Fruit fly (Drosophila melanogaster): ENCODE data around the gene nst.

The nst gene

DNA sequence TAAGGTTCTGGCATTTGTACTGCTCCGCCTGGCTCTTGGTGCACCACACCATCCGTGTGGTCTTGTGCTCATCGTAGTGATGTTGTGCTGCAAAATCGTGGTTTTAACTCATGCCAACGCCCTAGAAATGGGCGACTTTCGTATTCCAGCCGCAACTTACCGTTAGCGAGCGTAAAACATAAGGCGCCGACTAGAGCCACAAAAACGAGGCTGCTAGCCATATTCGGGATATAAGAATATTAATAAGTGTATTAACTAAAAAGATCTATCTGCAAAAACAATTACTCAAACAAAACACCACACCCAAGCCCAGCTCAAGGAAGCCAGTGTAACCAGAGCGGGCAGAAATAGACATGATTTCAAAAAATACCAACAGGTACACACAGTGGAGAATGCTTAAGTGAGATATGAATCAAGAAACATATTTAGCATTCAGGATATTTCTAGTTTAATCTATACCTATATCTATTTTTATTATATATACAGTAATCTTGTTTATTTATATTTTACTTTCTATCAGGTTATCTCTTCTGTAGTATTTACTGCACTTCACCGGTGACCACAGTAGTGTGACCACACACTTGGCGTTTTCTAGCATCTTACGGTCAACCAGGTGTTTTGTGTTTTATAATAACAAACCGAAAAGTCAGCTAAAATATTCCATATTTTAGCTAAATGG lies 3.6 kb upstream of the nst start, which contains the start of the genes Tsf2 and CG34242:
Gene Tsf2 (minus strand): TSS at position 333 of the 679 bp plus-strand sequence.
Gene CG34242 (plus strand): TSS at position 605 of the 679 bp plus-strand sequence.
- no peak for TF ChIP-seq Crg-1 (GFP tag; optimal IDR thresholded peaks at IDR 0.05)
- no peak for TF ChIP-seq kay (GFP tag; ENCODE audit: borderline replicate concordance)
- TF ChIP-seq ovo (GFP tag; optimal IDR thresholded peaks at IDR 0.05), result no peak
- peak; percentile 64 for TF ChIP-seq bab1 (GFP tag; optimal IDR thresholded peaks at IDR 0.05)
- TF ChIP-seq Mnt (GFP tag; optimal IDR thresholded peaks at IDR 0.05), result no peak
- TF ChIP-seq CG12768 (GFP tag; optimal IDR thresholded peaks at IDR 0.05), result peak; percentile 61
- peak; percentile 35 for TF ChIP-seq tj (GFP tag; optimal IDR thresholded peaks at IDR 0.05)
- TF ChIP-seq CG5204 (GFP tag; optimal IDR thresholded peaks at IDR 0.05), result no peak
- peak; percentile 91 for TF ChIP-seq CG14711 (tag; optimal IDR thresholded peaks at IDR 0.05)
- no peak for TF ChIP-seq CG1620 (GFP tag; optimal IDR thresholded peaks at IDR 0.05)
- TF ChIP-seq CG33017 (tag; optimal IDR thresholded peaks at IDR 0.05), result peak; percentile 75
- TF ChIP-seq Hr96 (GFP tag; optimal IDR thresholded peaks at IDR 0.05), result no peak
- peak; percentile 87 for TF ChIP-seq CG7101 (tag; optimal IDR thresholded peaks at IDR 0.05)
- TF ChIP-seq cnc (optimal IDR thresholded peaks at IDR 0.05), result no peak
- TF ChIP-seq CG7045 (GFP tag; optimal IDR thresholded peaks at IDR 0.05), result no peak
- TF ChIP-seq pad (GFP tag; optimal IDR thresholded peaks at IDR 0.05), result peak; percentile 55
- no peak for TF ChIP-seq toe (GFP tag; optimal IDR thresholded peaks at IDR 0.05)
- TF ChIP-seq CG11617 (GFP tag; optimal IDR thresholded peaks at IDR 0.05), result no peak
- TF ChIP-seq Clk (GFP tag; optimal IDR thresholded peaks at IDR 0.05), result no peak
- no peak for TF ChIP-seq cic (GFP tag; optimal IDR thresholded peaks at IDR 0.05)

DNA sequence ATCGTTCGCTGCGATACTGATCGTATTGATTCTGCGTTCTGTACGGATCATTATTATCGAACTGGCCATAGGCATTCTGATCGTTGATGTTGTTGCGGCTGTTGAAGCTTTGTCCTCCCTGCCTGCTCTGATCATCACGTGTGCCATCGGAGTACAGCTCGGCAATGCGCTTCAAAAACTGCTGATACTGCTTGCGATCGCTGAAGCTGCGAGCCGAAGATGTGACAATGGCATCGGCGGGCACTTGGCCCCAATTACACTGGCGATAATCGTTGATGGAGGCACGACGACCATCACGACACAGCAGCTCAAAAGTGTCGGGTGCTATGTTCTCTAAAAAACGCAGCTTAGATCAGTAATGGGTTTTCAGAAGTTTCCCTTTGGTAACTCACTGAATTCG lies 2.2 kb upstream of the nst start:
- TF ChIP-seq CG7101 (tag; optimal IDR thresholded peaks at IDR 0.05) (no peak), Mnt (GFP tag; optimal IDR thresholded peaks at IDR 0.05) (no peak), CG1620 (GFP tag; optimal IDR thresholded peaks at IDR 0.05) (no peak), toe (GFP tag; optimal IDR thresholded peaks at IDR 0.05) (no peak), CG5204 (GFP tag; optimal IDR thresholded peaks at IDR 0.05) (no peak), cnc (optimal IDR thresholded peaks at IDR 0.05) (no peak), kay (GFP tag; ENCODE audit: borderline replicate concordance) (no peak), CG14711 (tag; optimal IDR thresholded peaks at IDR 0.05) (no peak), Clk (GFP tag; optimal IDR thresholded peaks at IDR 0.05) (no peak), Crg-1 (GFP tag; optimal IDR thresholded peaks at IDR 0.05) (no peak), CG33017 (tag; optimal IDR thresholded peaks at IDR 0.05) (no peak), CG11617 (GFP tag; optimal IDR thresholded peaks at IDR 0.05) (no peak), bab1 (GFP tag; optimal IDR thresholded peaks at IDR 0.05) (no peak), tj (GFP tag; optimal IDR thresholded peaks at IDR 0.05) (no peak), Hr96 (GFP tag; optimal IDR thresholded peaks at IDR 0.05) (no peak), cic (GFP tag; optimal IDR thresholded peaks at IDR 0.05) (no peak)

DNA sequence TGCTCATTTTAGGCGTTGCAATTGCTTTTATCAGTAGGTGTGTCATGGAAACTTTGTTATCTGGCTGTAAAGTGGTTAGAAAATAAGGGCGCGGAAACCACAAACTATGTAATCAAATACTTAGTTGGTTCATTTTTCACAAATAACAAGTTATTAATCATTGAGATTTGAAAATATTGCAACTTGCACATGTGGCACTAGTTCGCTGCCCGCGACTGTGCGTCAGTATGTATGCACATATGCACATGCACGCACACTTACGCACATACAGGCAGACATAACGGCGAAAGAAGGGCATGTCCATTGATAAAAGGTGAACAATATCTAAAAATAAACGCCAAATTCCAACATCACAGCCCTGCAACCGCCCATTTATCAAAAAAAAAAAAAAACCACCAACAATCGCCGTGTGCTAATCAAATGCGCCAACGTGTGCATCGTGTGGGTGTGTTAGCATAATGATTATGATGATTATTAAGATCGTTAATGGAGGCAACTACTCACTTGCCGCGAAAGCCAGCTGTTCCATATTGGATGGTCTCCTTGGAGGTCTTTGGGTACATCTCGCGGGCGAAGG lies 452 bp downstream of the nst start:
- TF ChIP-seq CG14711 (tag; optimal IDR thresholded peaks at IDR 0.05) (peak; percentile 3), CG12768 (GFP tag; optimal IDR thresholded peaks at IDR 0.05) (no peak), cnc (optimal IDR thresholded peaks at IDR 0.05) (no peak), ovo (GFP tag; optimal IDR thresholded peaks at IDR 0.05) (peak; percentile 41), toe (GFP tag; optimal IDR thresholded peaks at IDR 0.05) (no peak), Mnt (GFP tag; optimal IDR thresholded peaks at IDR 0.05) (peak; percentile 50), Clk (GFP tag; optimal IDR thresholded peaks at IDR 0.05) (peak; percentile 19), CG7101 (tag; optimal IDR thresholded peaks at IDR 0.05) (peak; percentile 50), CG33017 (tag; optimal IDR thresholded peaks at IDR 0.05) (peak; percentile 66), tj (GFP tag; optimal IDR thresholded peaks at IDR 0.05) (peak; percentile 15), CG11617 (GFP tag; optimal IDR thresholded peaks at IDR 0.05) (peak; percentile 21), CG5204 (GFP tag; optimal IDR thresholded peaks at IDR 0.05) (no peak), cic (GFP tag; optimal IDR thresholded peaks at IDR 0.05) (no peak), pad (GFP tag; optimal IDR thresholded peaks at IDR 0.05) (no peak), kay (GFP tag; ENCODE audit: borderline replicate concordance) (no peak), CG7045 (GFP tag; optimal IDR thresholded peaks at IDR 0.05) (peak; percentile 36), Hr96 (GFP tag; optimal IDR thresholded peaks at IDR 0.05) (no peak), Crg-1 (GFP tag; optimal IDR thresholded peaks at IDR 0.05) (no peak), bab1 (GFP tag; optimal IDR thresholded peaks at IDR 0.05) (no peak), CG1620 (GFP tag; optimal IDR thresholded peaks at IDR 0.05) (no peak)

DNA sequence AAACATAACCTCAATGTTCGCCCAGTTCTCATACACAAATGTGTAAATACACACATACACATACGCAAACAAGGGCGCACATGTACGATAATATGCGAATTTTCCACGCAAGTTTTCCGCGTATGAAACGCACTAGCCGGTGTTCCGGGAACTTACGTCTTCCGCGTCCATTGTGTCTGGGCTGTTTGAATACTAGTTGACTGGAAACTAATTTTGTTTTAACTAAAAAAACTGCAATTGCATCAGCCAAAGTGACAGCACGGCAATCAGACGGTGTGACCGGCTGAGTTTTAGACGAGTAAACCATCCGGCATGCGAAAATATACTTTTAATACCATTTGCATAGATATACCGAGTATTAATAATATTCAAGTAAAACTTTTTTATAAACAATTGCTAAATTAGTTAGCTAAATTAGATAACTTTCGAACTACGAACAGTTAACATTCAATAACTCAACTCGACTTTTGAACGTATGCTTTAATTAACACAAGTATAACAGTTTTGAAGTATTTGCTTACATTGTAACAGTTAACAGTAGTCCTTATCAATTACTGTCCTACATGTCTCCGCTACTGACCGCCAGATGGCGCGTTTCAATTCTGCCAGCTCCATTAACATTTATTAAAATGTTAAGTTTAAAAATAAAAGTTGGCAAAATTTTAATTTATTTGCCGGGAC lies 3.4 kb downstream of the nst start, which contains the start of gene eIF2beta:
Gene eIF2beta (minus strand): TSS at position 299 of the 681 bp plus-strand sequence.
- peak; percentile 98 for TF ChIP-seq Mnt (GFP tag; optimal IDR thresholded peaks at IDR 0.05)
- peak; percentile 55 for TF ChIP-seq bab1 (GFP tag; optimal IDR thresholded peaks at IDR 0.05)
- TF ChIP-seq CG33017 (tag; optimal IDR thresholded peaks at IDR 0.05), result no peak
- TF ChIP-seq cic (GFP tag; optimal IDR thresholded peaks at IDR 0.05), result peak; percentile 8
- no peak for TF ChIP-seq CG5204 (GFP tag; optimal IDR thresholded peaks at IDR 0.05)
- TF ChIP-seq tj (GFP tag; optimal IDR thresholded peaks at IDR 0.05), result peak; percentile 44
- TF ChIP-seq Hr96 (GFP tag; optimal IDR thresholded peaks at IDR 0.05), result no peak
- TF ChIP-seq CG7101 (tag; optimal IDR thresholded peaks at IDR 0.05), result no peak
- TF ChIP-seq CG12768 (GFP tag; optimal IDR thresholded peaks at IDR 0.05), result no peak
- TF ChIP-seq pad (GFP tag; optimal IDR thresholded peaks at IDR 0.05), result peak; percentile 15
- no peak for TF ChIP-seq toe (GFP tag; optimal IDR thresholded peaks at IDR 0.05)
- TF ChIP-seq CG7045 (GFP tag; optimal IDR thresholded peaks at IDR 0.05), result no peak
- TF ChIP-seq ovo (GFP tag; optimal IDR thresholded peaks at IDR 0.05), result no peak
- TF ChIP-seq CG11617 (GFP tag; optimal IDR thresholded peaks at IDR 0.05), result peak; percentile 28
- TF ChIP-seq Clk (GFP tag; optimal IDR thresholded peaks at IDR 0.05), result no peak
- no peak for TF ChIP-seq Crg-1 (GFP tag; optimal IDR thresholded peaks at IDR 0.05)
- TF ChIP-seq CG14711 (tag; optimal IDR thresholded peaks at IDR 0.05), result peak; percentile 20
- TF ChIP-seq CG1620 (GFP tag; optimal IDR thresholded peaks at IDR 0.05), result peak; percentile 2
- no peak for TF ChIP-seq cnc (optimal IDR thresholded peaks at IDR 0.05)
- TF ChIP-seq kay (GFP tag; ENCODE audit: borderline replicate concordance), result no peak
